Fruit fly (Drosophila melanogaster) whole organism, embryonic: ENCODE measurements around the gene Sfxn2.

Experiments used
- CG13296 ChIP-seq: fragments of 200-800 bp; sonication (Bioruptor generic); optimal IDR thresholded peaks from 3 replicates; lab custom pipeline; 2018; ENCODE audit warnings: missing biosample characterization, mild to moderate bottlenecking, missing genetic modification characterization
- gcm ChIP-seq: fragments of 200-800 bp; sonication (Bioruptor generic); optimal IDR thresholded peaks from 2 replicates; lab custom pipeline; 2019; ENCODE audit warnings: missing biosample characterization, mild to moderate bottlenecking, missing genetic modification characterization, moderate library complexity
- sens ChIP-seq: fragments of 200-800 bp; sonication (Bioruptor generic); peaks from one replicate; lab custom pipeline; 2016; ENCODE audit warnings: missing biosample characterization, missing genetic modification characterization

dm6 chr3L:19014802-19015201 is 48.2 kb upstream of the Sfxn2 start:
- TF ChIP-seq CG13296 (no peak), sens (GFP tag; lab: Kevin White, UChicago) (no peak), gcm (no peak)
